Fruit fly (Drosophila melanogaster): ENCODE results near the gene Ilp8.

The Ilp8 gene

DNA sequence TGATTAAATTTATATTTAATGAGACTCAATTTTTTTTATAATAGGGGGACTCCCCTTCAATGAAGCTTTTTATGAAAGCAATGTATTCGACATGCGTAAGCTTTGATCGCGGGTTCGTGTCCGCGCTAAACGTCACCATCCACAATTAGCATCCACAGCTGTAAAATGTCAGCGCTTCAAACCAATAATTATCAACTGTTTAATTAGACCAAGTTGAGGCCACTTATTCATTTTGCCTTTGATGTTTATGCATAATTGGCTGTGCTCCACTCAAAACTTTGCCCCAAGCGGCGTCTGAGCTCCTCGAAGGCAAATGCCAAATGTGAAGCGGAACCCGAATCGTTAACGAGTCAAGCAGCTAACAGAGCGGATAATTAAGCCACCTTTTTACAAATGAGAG is 46.3 kb downstream of the Ilp8 start:
- TF ChIP-seq CG17801 (GFP tag; optimal IDR thresholded peaks at IDR 0.05; ENCODE audit: partially characterized antibody): no peak

DNA sequence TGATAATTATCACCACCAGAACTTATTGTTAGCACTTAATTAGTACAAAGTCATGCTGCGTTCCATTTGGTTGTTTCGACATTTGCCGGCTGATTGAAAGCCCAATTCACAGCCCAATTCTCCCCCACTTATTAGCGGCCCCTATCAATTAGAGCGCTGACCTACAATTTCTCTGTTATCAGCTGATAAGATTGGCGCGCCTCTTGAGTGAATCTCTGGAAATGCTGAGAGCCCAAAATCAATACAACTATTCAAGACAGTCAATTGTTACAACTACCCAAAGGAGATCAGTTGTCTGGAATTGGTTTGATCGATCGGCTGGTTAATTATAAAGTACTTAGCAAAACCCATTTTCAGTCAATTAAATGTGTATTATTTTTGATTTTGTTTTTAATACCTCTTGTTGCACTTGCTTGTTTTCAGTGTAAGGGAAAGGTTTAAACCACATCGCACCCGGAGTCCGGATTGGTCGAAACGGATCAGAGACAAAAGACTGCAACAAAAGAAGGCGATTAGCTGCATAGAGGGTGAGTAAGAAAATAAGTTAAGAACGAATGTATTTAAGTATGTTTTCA is 47.0 kb downstream of the Ilp8 start:
- TF ChIP-seq CG17801 (GFP tag; optimal IDR thresholded peaks at IDR 0.05; ENCODE audit: partially characterized antibody): no peak

DNA sequence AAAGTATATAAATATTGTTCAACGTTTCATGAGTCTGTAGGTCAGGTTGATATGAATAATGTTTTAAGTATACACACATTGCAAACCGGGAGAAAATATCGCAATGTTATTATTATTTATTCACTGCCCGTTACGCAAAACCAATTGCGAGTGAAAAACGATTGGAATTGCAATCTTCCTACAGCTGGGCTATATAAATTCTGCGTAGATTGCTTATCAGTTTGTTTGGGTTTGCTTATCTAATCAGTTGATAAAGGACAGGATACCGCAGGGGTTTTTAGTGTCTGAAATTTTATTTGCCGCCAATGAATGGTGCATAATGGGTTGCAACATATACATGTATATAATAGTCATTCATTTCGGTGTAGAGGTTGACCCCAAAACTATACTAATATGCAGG is 47.8 kb downstream of the Ilp8 start:
- no peak for TF ChIP-seq CG17801 (GFP tag; optimal IDR thresholded peaks at IDR 0.05; ENCODE audit: partially characterized antibody)

DNA sequence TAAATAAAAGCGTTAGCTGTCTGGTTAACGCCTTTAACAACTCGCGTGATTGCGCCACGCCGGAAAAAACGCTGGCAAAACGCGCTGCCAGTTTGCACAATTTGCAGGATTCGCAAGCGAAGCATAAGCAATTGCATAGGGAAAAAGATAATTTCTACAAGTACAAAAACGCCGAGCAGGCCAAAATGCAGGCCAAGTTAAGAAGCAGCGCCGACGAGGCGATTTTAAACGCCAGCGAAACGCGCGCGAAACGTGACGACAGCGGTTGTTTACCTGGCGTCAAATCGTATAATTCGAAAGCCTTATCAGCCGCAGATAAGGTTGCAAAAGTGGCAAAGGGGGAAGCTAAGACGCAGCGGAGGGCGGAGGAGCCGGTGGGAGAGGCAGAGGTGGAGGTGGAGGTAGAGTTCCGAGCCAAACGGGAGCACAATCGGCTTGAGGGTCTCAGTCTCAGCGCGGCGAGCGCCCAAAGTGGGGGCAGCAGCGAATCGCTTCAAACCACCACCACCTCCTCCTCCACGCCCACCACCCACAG is 50.7 kb downstream of the Ilp8 start:
- TF ChIP-seq CG17801 (GFP tag; optimal IDR thresholded peaks at IDR 0.05; ENCODE audit: partially characterized antibody): no peak
